Worm (Caenorhabditis elegans) whole organism, young adult: ENCODE data around the gene cdr-7.

Source experiments
- B0261.1 ChIP-seq: sonication (generic microtip); optimal IDR thresholded peaks from 2 replicates; lab custom pipeline; 2016; ENCODE audit warnings: mild to moderate bottlenecking, missing genetic modification characterization, moderate library complexity, missing compliant biosample characterization
- C06A6.2 ChIP-seq: fragments of 200-800 bp; sonication (Bioruptor generic); conservative IDR thresholded peaks from 2 replicates; pipeline ENCODE4 v1.3.6; 2022; ENCODE audit warnings: missing genetic modification characterization, missing compliant biosample characterization
- F10E7.11 ChIP-seq: sonication (generic microtip); optimal IDR thresholded peaks from 2 replicates; lab custom pipeline; 2017; ENCODE audit warnings: mild to moderate bottlenecking, missing genetic modification characterization, moderate library complexity, missing compliant biosample characterization
- F49E8.2 ChIP-seq: sonication (generic microtip); optimal IDR thresholded peaks from 3 replicates; lab custom pipeline; 2017; ENCODE audit warnings: missing genetic modification characterization, mild to moderate bottlenecking, missing compliant biosample characterization, antibody characterized with exemption, moderate library complexity; ENCODE audit not compliant: insufficient read depth
- F55B11.4 ChIP-seq: sonication (generic microtip); optimal IDR thresholded peaks from 2 replicates; lab custom pipeline; 2016; ENCODE audit warnings: missing compliant biosample characterization, missing genetic modification characterization, borderline replicate concordance; ENCODE audit not compliant: insufficient read depth
- F57A8.1 ChIP-seq: fragments of 200-800 bp; sonication (Bioruptor generic); optimal IDR thresholded peaks from 2 replicates; lab custom pipeline; 2018; ENCODE audit warnings: mild to moderate bottlenecking, missing genetic modification characterization, moderate library complexity, missing compliant biosample characterization
- K11D2.4 ChIP-seq: fragments of 200-800 bp; sonication (Bioruptor generic); IDR thresholded peaks from 2 replicates; pipeline ENCODE4 v1.3.6; 2022; ENCODE audit warnings: missing genetic modification reagents, missing genetic modification characterization, missing compliant biosample characterization
- Y67H2A.10 ChIP-seq: fragments of 200-800 bp; sonication (Bioruptor generic); conservative IDR thresholded peaks from 2 replicates; pipeline ENCODE4 v1.3.6; 2022; ENCODE audit warnings: missing genetic modification reagents, missing genetic modification characterization, missing compliant biosample characterization
- ZK185.1 ChIP-seq: sonication (generic microtip); optimal IDR thresholded peaks from 2 replicates; lab custom pipeline; 2016; ENCODE audit warnings: mild to moderate bottlenecking, missing genetic modification characterization, missing compliant biosample characterization; ENCODE audit not compliant: poor library complexity, severe bottlenecking
- atf-7 ChIP-seq: sonication (generic microtip); optimal IDR thresholded peaks from 2 replicates; lab custom pipeline; 2017; ENCODE audit warnings: mild to moderate bottlenecking, missing genetic modification characterization, missing compliant biosample characterization
- ccch-3 ChIP-seq: fragments of 200-800 bp; sonication (Bioruptor generic); optimal IDR thresholded peaks from 2 replicates; lab custom pipeline; 2018; ENCODE audit warnings: mild to moderate bottlenecking, missing genetic modification characterization, missing compliant biosample characterization
- cebp-1 ChIP-seq, 2 experiments: fragments of 200-800 bp in 1 of 2; sonication (Bioruptor generic) in 1 of 2; sonication (generic microtip) in 1 of 2; IDR thresholded peaks in 1 of 2; optimal IDR thresholded peaks in 1 of 2; 2 replicates each; pipeline versions ENCODE4 v1.3.6 to Lab custom; 2017 to 2022; ENCODE audit warnings: missing compliant biosample characterization in 2 of 2, missing genetic modification characterization in 2 of 2, mild to moderate bottlenecking in 1 of 2, missing genetic modification reagents in 1 of 2, moderate library complexity in 1 of 2
- ceh-27 ChIP-seq: fragments of 200-800 bp; sonication (Bioruptor generic); optimal IDR thresholded peaks from 2 replicates; lab custom pipeline; 2018; ENCODE audit warnings: mild to moderate bottlenecking, missing genetic modification characterization, moderate library complexity, missing compliant biosample characterization
- chd-7 ChIP-seq: sonication (generic microtip); optimal IDR thresholded peaks from 2 replicates; lab custom pipeline; 2016; ENCODE audit warnings: mild to moderate bottlenecking, missing genetic modification characterization, moderate library complexity, missing compliant biosample characterization
- die-1 ChIP-seq: sonication (generic microtip); optimal IDR thresholded peaks from 2 replicates; lab custom pipeline; 2016; ENCODE audit warnings: missing genotype, mild to moderate bottlenecking, missing genetic modification characterization, missing compliant biosample characterization
- dpl-1 ChIP-seq: fragments of 150-350 bp; optimal IDR thresholded peaks from 2 replicates; lab custom pipeline; 2014; ENCODE audit warnings: missing biosample characterization, missing genetic modification reagents, missing genetic modification characterization
- efl-1 ChIP-seq: fragments of 150-350 bp; optimal IDR thresholded peaks from 2 replicates; lab custom pipeline; 2014; ENCODE audit warnings: missing biosample characterization, missing genetic modification reagents, missing genetic modification characterization
- fkh-3 ChIP-seq: sonication (generic microtip); optimal IDR thresholded peaks from 2 replicates; lab custom pipeline; 2016; ENCODE audit warnings: mild to moderate bottlenecking, missing genetic modification characterization, missing compliant biosample characterization
- hlh-12 ChIP-seq: sonication (generic microtip); optimal IDR thresholded peaks from 2 replicates; lab custom pipeline; 2016; ENCODE audit warnings: missing genetic modification characterization, missing compliant biosample characterization
- hlh-26 ChIP-seq: fragments of 200-800 bp; sonication (Bioruptor generic); conservative IDR thresholded peaks from 2 replicates; pipeline ENCODE4 v1.3.6; 2022; ENCODE audit warnings: missing genetic modification reagents, missing genetic modification characterization, missing compliant biosample characterization
- hmg-1.2 ChIP-seq: fragments of 200-800 bp; sonication (Bioruptor generic); IDR thresholded peaks from 2 replicates; pipeline ENCODE4 v1.3.6; 2022; ENCODE audit warnings: missing genetic modification reagents, missing genetic modification characterization, missing compliant biosample characterization
- hrde-1 ChIP-seq: sonication (generic microtip); optimal IDR thresholded peaks from 2 replicates; lab custom pipeline; 2016; ENCODE audit warnings: missing genetic modification characterization, mild to moderate bottlenecking, missing compliant biosample characterization, moderate library complexity, missing genotype, missing genetic modification reagents, borderline replicate concordance
- hsf-1 ChIP-seq: fragments of 200-800 bp; sonication (Bioruptor generic); IDR thresholded peaks from 2 replicates; pipeline ENCODE4 v1.3.6; 2022; ENCODE audit warnings: missing genetic modification reagents, missing genetic modification characterization, missing compliant biosample characterization
- lsy-27 ChIP-seq: sonication (generic microtip); optimal IDR thresholded peaks from 2 replicates; lab custom pipeline; 2017; ENCODE audit warnings: missing genetic modification characterization, mild to moderate bottlenecking, missing compliant biosample characterization, antibody characterized with exemption, missing genotype, borderline replicate concordance; ENCODE audit not compliant: insufficient read depth
- madf-3 ChIP-seq: fragments of 200-800 bp; sonication (Bioruptor generic); IDR thresholded peaks from 2 replicates; pipeline ENCODE4 v1.3.6; 2022; ENCODE audit warnings: missing genetic modification reagents, missing genetic modification characterization, missing compliant biosample characterization
- nfya-1 ChIP-seq: sonication (generic microtip); optimal IDR thresholded peaks from 2 replicates; lab custom pipeline; 2017; ENCODE audit warnings: antibody characterized with exemption, missing compliant biosample characterization, missing genetic modification characterization, borderline replicate concordance; ENCODE audit not compliant: insufficient read depth
- nfya-2 ChIP-seq: fragments of 200-800 bp; sonication (Bioruptor generic); IDR thresholded peaks from 2 replicates; pipeline ENCODE4 v1.3.6; 2022; ENCODE audit warnings: missing genetic modification reagents, missing genetic modification characterization, missing compliant biosample characterization
- nhr-120 ChIP-seq: fragments of 200-800 bp; sonication (Bioruptor generic); IDR thresholded peaks from 2 replicates; pipeline ENCODE4 v1.3.6; 2022; ENCODE audit warnings: missing genetic modification characterization, missing compliant biosample characterization
- nhr-27 ChIP-seq: fragments of 200-800 bp; sonication (Bioruptor generic); optimal IDR thresholded peaks from 2 replicates; lab custom pipeline; 2018; ENCODE audit warnings: mild to moderate bottlenecking, missing genetic modification characterization, moderate library complexity, missing compliant biosample characterization
- nhr-80 ChIP-seq: sonication (generic microtip); optimal IDR thresholded peaks from 2 replicates; lab custom pipeline; 2016; ENCODE audit warnings: missing genetic modification characterization, missing compliant biosample characterization
- rcor-1 ChIP-seq: fragments of 200-800 bp; sonication (Bioruptor generic); IDR thresholded peaks from 2 replicates; pipeline ENCODE4 v1.3.6; 2022; ENCODE audit warnings: missing genetic modification reagents, missing genetic modification characterization, missing compliant biosample characterization
- tbx-9 ChIP-seq: sonication (generic microtip); optimal IDR thresholded peaks from 2 replicates; lab custom pipeline; 2016; ENCODE audit warnings: borderline replicate concordance, missing genetic modification characterization, inconsistent platforms, missing compliant biosample characterization
- tlf-1 ChIP-seq: fragments of 200-800 bp; sonication (Bioruptor generic); optimal IDR thresholded peaks from 2 replicates; lab custom pipeline; 2018; ENCODE audit warnings: mild to moderate bottlenecking, missing genetic modification characterization, missing compliant biosample characterization
- unc-62 ChIP-seq: fragments of 150-350 bp; optimal IDR thresholded peaks from 2 replicates; lab custom pipeline; 2014; ENCODE audit warnings: missing biosample characterization, missing genetic modification reagents, missing genetic modification characterization
- zim-3 ChIP-seq: sonication (generic microtip); optimal IDR thresholded peaks from 2 replicates; lab custom pipeline; 2017; ENCODE audit warnings: mild to moderate bottlenecking, missing genetic modification characterization, moderate library complexity, missing compliant biosample characterization
- ztf-26 ChIP-seq: sonication (generic microtip); optimal IDR thresholded peaks from 2 replicates; lab custom pipeline; 2017; ENCODE audit warnings: missing genetic modification characterization, missing compliant biosample characterization
- ztf-28 ChIP-seq: fragments of 200-800 bp; sonication (Bioruptor generic); IDR thresholded peaks from 2 replicates; pipeline ENCODE4 v1.3.6; 2022; ENCODE audit warnings: missing genetic modification reagents, missing genetic modification characterization, missing compliant biosample characterization
- ztf-3 ChIP-seq: fragments of 200-800 bp; sonication (Bioruptor generic); optimal IDR thresholded peaks from 2 replicates; lab custom pipeline; 2018; ENCODE audit warnings: mild to moderate bottlenecking, missing genetic modification characterization, missing compliant biosample characterization

Gene cdr-7

ce11 chrV:12412321-12412720 lies 408 bp upstream of the cdr-7 start:
- no peak for TF ChIP-seq B0261.1 (tag; lab: Kevin White, UChicago)
- no peak for TF ChIP-seq chd-7 (tag; lab: Kevin White, UChicago)
- TF ChIP-seq cebp-1 (GFP tag; IDR thresholded peaks at IDR 0.05; lab: Robert Waterston, UW) = no peak
- no peak for TF ChIP-seq cebp-1 (tag; optimal IDR thresholded peaks at IDR 0.05; lab: Kevin White, UChicago)
- TF ChIP-seq nfya-1 (tag; lab: Kevin White, UChicago) = no peak
- no peak for TF ChIP-seq ztf-28 (GFP tag; lab: Robert Waterston, UW)
- TF ChIP-seq unc-62 (GFP tag; lab: Kevin White, UChicago) = no peak
- no peak for TF ChIP-seq hrde-1 (tag; lab: Kevin White, UChicago)
- TF ChIP-seq F49E8.2 (tag; lab: Kevin White, UChicago) = no peak
- no peak for TF ChIP-seq hlh-12 (tag; lab: Kevin White, UChicago)
- TF ChIP-seq madf-3 (GFP tag; lab: Robert Waterston, UW) = no peak
- TF ChIP-seq dpl-1 (GFP tag; lab: Kevin White, UChicago) = no peak
- TF ChIP-seq F57A8.1 (GFP tag; lab: Kevin White, UChicago) = no peak

- TF ChIP-seq fkh-3 (tag; lab: Kevin White, UChicago) (no peak), ztf-3 (no peak), tbx-9 (tag; lab: Kevin White, UChicago) (no peak), zim-3 (no peak)
Observed at ce11 chrV:12410416-12411001, 1.4 kb downstream of the cdr-7 start, which contains the start of gene hrg-2. Gene hrg-2, minus strand, starts transcription at chrV:12410513.

ce11 chrV:12408996-12409395 lies 2.9 kb downstream of the cdr-7 start:
- TF ChIP-seq cebp-1 (GFP tag; IDR thresholded peaks at IDR 0.05; lab: Robert Waterston, UW) (no peak), cebp-1 (tag; optimal IDR thresholded peaks at IDR 0.05; lab: Kevin White, UChicago) (peak; percentile 83), hmg-1.2 (peak; percentile 39; the same call in 1 of the 2 replicates), rcor-1 (GFP tag; lab: Robert Waterston, UW) (no peak), nhr-80 (tag; lab: Kevin White, UChicago) (peak; percentile 6)

ce11 chrV:12408525-12408924 lies 3.4 kb downstream of the cdr-7 start, which contains the start of gene cdr-4:
Gene cdr-4, minus strand, starts transcription at chrV:12408625.
- TF ChIP-seq die-1 (tag; lab: Kevin White, UChicago) (no peak), F10E7.11 (no peak), Y67H2A.10 (GFP tag; lab: Robert Waterston, UW) (no peak), nfya-2 (GFP tag; lab: Robert Waterston, UW) (no peak), ztf-26 (tag; lab: Kevin White, UChicago) (no peak), nhr-120 (GFP tag; lab: Robert Waterston, UW) (no peak), efl-1 (no peak), ztf-28 (GFP tag; lab: Robert Waterston, UW) (no peak), C06A6.2 (GFP tag; lab: Robert Waterston, UW) (no peak), lsy-27 (no peak), K11D2.4 (GFP tag; lab: Robert Waterston, UW) (no peak), nhr-27 (tag; lab: Kevin White, UChicago) (no peak), atf-7 (tag; lab: Kevin White, UChicago) (no peak), ZK185.1 (tag; lab: Kevin White, UChicago) (no peak), hsf-1 (GFP tag; lab: Robert Waterston, UW) (no peak), ccch-3 (GFP tag; lab: Kevin White, UChicago) (no peak), ceh-27 (GFP tag; lab: Kevin White, UChicago) (no peak), tlf-1 (no peak), F55B11.4 (no peak), hlh-26 (GFP tag; lab: Robert Waterston, UW) (no peak)
- TF ChIP-seq, all 124 proteins: peak for 0
